Fruit fly (Drosophila melanogaster) whole organism, prepupa: ENCODE measurements around the gene Patr-1.

Experiments used
- CG11294 ChIP-seq: fragments of 200-800 bp; sonication (Bioruptor generic); IDR thresholded peaks from 2 replicates; pipeline ENCODE4 v1.3.6; 2022; ENCODE audit warnings: missing biosample characterization, missing genetic modification characterization
- CG11902 ChIP-seq: fragments of 200-800 bp; sonication (Bioruptor generic); optimal IDR thresholded peaks from 3 replicates; lab custom pipeline; 2016; ENCODE audit warnings: missing biosample characterization, missing genetic modification characterization
- CG16779 ChIP-seq: fragments of 200-800 bp; sonication (Bioruptor generic); optimal IDR thresholded peaks from 3 replicates; lab custom pipeline; 2017; ENCODE audit warnings: missing biosample characterization, mild to moderate bottlenecking, missing genetic modification characterization
- CG3032 ChIP-seq: fragments of 200-800 bp; optimal IDR thresholded peaks from 2 replicates; lab custom pipeline; 2019; ENCODE audit warnings: missing biosample characterization, mild to moderate bottlenecking, missing genetic modification characterization, moderate library complexity
- CG31627 ChIP-seq: fragments of 200-800 bp; sonication (Bioruptor generic); optimal IDR thresholded peaks from 3 replicates; lab custom pipeline; 2016; ENCODE audit warnings: missing biosample characterization, missing genetic modification characterization
- CG34406 ChIP-seq: fragments of 200-800 bp; sonication (Bioruptor generic); optimal IDR thresholded peaks from 3 replicates; lab custom pipeline; 2016; ENCODE audit warnings: missing biosample characterization, missing genetic modification characterization
- CG4318 ChIP-seq: fragments of 200-800 bp; sonication (Bioruptor generic); optimal IDR thresholded peaks from 3 replicates; lab custom pipeline; 2017; ENCODE audit warnings: missing biosample characterization, mild to moderate bottlenecking, missing genetic modification characterization
- CG6854 ChIP-seq: fragments of 200-800 bp; sonication (Bioruptor generic); optimal IDR thresholded peaks from 2 replicates; lab custom pipeline; 2017; ENCODE audit warnings: missing biosample characterization, mild to moderate bottlenecking, missing genetic modification characterization
- CG7368 ChIP-seq: fragments of 200-800 bp; sonication (Bioruptor generic); optimal IDR thresholded peaks from 3 replicates; lab custom pipeline; 2016; ENCODE audit warnings: missing biosample characterization, missing genetic modification characterization
- CG8119 ChIP-seq: fragments of 200-800 bp; sonication (Bioruptor generic); IDR thresholded peaks from 3 replicates; pipeline ENCODE4 v1.3.6; 2022; ENCODE audit warnings: missing biosample characterization, missing genetic modification characterization
- CG8319 ChIP-seq: fragments of 200-800 bp; sonication (Bioruptor generic); optimal IDR thresholded peaks from 3 replicates; lab custom pipeline; 2016; ENCODE audit warnings: missing biosample characterization, missing genetic modification characterization
- CG9139 ChIP-seq: fragments of 200-800 bp; sonication (Bioruptor generic); optimal IDR thresholded peaks from 3 replicates; lab custom pipeline; 2017; ENCODE audit warnings: missing biosample characterization, mild to moderate bottlenecking, missing genetic modification characterization
- Eip78C ChIP-seq: fragments of 200-800 bp; sonication (Bioruptor generic); peaks from one replicate; lab custom pipeline; 2016; ENCODE audit warnings: missing biosample characterization, missing genetic modification characterization
- Eip93F ChIP-seq: fragments of 200-800 bp; sonication (Bioruptor generic); optimal IDR thresholded peaks from 2 replicates; lab custom pipeline; 2016; ENCODE audit warnings: missing biosample characterization, mild to moderate bottlenecking, missing genetic modification characterization
- Ets96B ChIP-seq: fragments of 200-800 bp; optimal IDR thresholded peaks from 2 replicates; lab custom pipeline; 2019; ENCODE audit warnings: missing biosample characterization, mild to moderate bottlenecking, missing genetic modification characterization, moderate library complexity
- Hr38 ChIP-seq: sonication (Bioruptor generic); optimal IDR thresholded peaks from 2 replicates; lab custom pipeline; 2016; ENCODE audit warnings: missing biosample characterization, missing genetic modification characterization
- Hr39 ChIP-seq: fragments of 200-800 bp; sonication (Bioruptor generic); optimal IDR thresholded peaks from 2 replicates; lab custom pipeline; 2016; ENCODE audit warnings: missing biosample characterization, missing genetic modification characterization
- Lpt ChIP-seq: fragments of 200-800 bp; sonication (Bioruptor generic); optimal IDR thresholded peaks from 3 replicates; lab custom pipeline; 2016; ENCODE audit warnings: missing biosample characterization, missing genetic modification characterization
- Met ChIP-seq: fragments of 200-800 bp; sonication (Bioruptor generic); optimal IDR thresholded peaks from 3 replicates; lab custom pipeline; 2016; ENCODE audit warnings: missing biosample characterization, missing genetic modification characterization
- OdsH ChIP-seq: fragments of 200-800 bp; sonication (Bioruptor generic); optimal IDR thresholded peaks from 3 replicates; lab custom pipeline; 2016; ENCODE audit warnings: missing biosample characterization, missing genetic modification characterization
- Sox102F ChIP-seq: fragments of 200-800 bp; sonication (Bioruptor generic); optimal IDR thresholded peaks from 2 replicates; lab custom pipeline; 2016; ENCODE audit warnings: missing biosample characterization, mild to moderate bottlenecking, missing genetic modification characterization
- Sox14 ChIP-seq: fragments of 200-800 bp; sonication (Bioruptor generic); optimal IDR thresholded peaks from 3 replicates; lab custom pipeline; 2016; ENCODE audit warnings: missing biosample characterization, missing genetic modification characterization
- acj6 ChIP-seq: fragments of 200-800 bp; sonication (Bioruptor generic); optimal IDR thresholded peaks from 3 replicates; lab custom pipeline; 2016; ENCODE audit warnings: missing biosample characterization, missing genetic modification characterization
- cyc ChIP-seq: fragments of 200-800 bp; sonication (Bioruptor generic); optimal IDR thresholded peaks from 3 replicates; lab custom pipeline; 2016; ENCODE audit warnings: missing biosample characterization, missing genetic modification characterization
- dsx ChIP-seq: fragments of 200-800 bp; optimal IDR thresholded peaks from 3 replicates; lab custom pipeline; 2019; ENCODE audit warnings: missing biosample characterization, mild to moderate bottlenecking, missing genetic modification characterization, moderate library complexity; ENCODE audit not compliant: poor library complexity, severe bottlenecking
- eg ChIP-seq: fragments of 200-800 bp; sonication (Bioruptor generic); IDR thresholded peaks from 3 replicates; pipeline ENCODE4 v1.3.6; 2022; ENCODE audit warnings: missing biosample characterization, missing genetic modification characterization
- esn ChIP-seq: fragments of 200-800 bp; sonication (Bioruptor generic); optimal IDR thresholded peaks from 2 replicates; lab custom pipeline; 2016; ENCODE audit warnings: missing biosample characterization, mild to moderate bottlenecking, missing genetic modification characterization, moderate library complexity
- fd85E ChIP-seq: fragments of 200-800 bp; sonication (Bioruptor generic); optimal IDR thresholded peaks from 3 replicates; lab custom pipeline; 2016; ENCODE audit warnings: missing biosample characterization, missing genetic modification characterization
- fkh ChIP-seq: fragments of 200-800 bp; sonication (Bioruptor generic); optimal IDR thresholded peaks from 3 replicates; lab custom pipeline; 2017; ENCODE audit warnings: missing biosample characterization, mild to moderate bottlenecking, missing genetic modification characterization, moderate library complexity
- lz ChIP-seq: fragments of 200-800 bp; sonication (Bioruptor generic); optimal IDR thresholded peaks from 3 replicates; lab custom pipeline; 2016; ENCODE audit warnings: missing biosample characterization, missing genetic modification characterization
- net ChIP-seq: fragments of 200-800 bp; sonication (Bioruptor generic); optimal IDR thresholded peaks from 3 replicates; lab custom pipeline; 2016; ENCODE audit warnings: missing biosample characterization, missing genetic modification characterization
- spab ChIP-seq: fragments of 200-800 bp; sonication (Bioruptor generic); optimal IDR thresholded peaks from 2 replicates; lab custom pipeline; 2017; ENCODE audit warnings: missing biosample characterization, mild to moderate bottlenecking, missing genetic modification characterization, missing genetic modification reagents
- svp ChIP-seq: fragments of 200-800 bp; sonication (Bioruptor generic); peaks from one replicate; lab custom pipeline; 2016; ENCODE audit warnings: missing biosample characterization, missing genetic modification characterization

The Patr-1 gene

DNA sequence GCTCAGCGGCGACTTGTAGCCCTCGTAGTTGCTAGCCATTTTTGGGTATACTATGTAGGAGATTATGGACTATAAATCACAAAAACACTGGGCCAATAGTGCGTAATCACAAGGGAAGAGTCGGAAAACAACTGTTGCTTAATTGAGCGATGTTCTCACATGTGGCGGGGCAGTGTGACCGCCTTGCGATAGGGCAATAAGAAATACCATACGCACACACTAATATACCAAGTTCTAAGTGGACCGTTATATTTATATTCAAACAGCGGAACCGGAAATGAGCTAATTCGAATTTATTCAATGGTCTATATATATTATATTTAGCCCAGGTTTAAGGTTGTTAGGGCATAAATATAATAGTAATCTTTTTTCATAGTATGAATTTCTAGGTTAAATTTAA lies 22.4 kb upstream of the Patr-1 start, which contains the start of gene Adsl (continued):
- TF ChIP-seq Lpt (no peak), eg (peak; percentile 31; the same call in 1 of the 3 replicates), CG16779 (tag; lab: Kevin White, UChicago) (peak; percentile 23), Ets96B (tag; lab: Kevin White, UChicago) (no peak), Eip93F (GFP tag; lab: Kevin White, UChicago) (no peak), net (GFP tag; lab: Kevin White, UChicago) (peak; percentile 65), Eip78C (peak; percentile 90), CG34406 (GFP tag; lab: Kevin White, UChicago) (peak; percentile 62), spab (GFP tag; lab: Kevin White, UChicago) (peak; percentile 27), OdsH (peak; percentile 24), fkh (GFP tag; lab: Kevin White, UChicago) (no peak), CG3032 (tag; lab: Kevin White, UChicago) (no peak), svp (GFP tag; lab: Kevin White, UChicago) (peak; percentile 73), cyc (GFP tag; lab: Kevin White, UChicago) (peak; percentile 16), CG9139 (GFP tag; lab: Kevin White, UChicago) (peak; percentile 34), dsx (GFP tag; lab: Kevin White, UChicago) (peak; percentile 43), esn (GFP tag; lab: Kevin White, UChicago) (no peak), Hr39 (GFP tag; lab: Kevin White, UChicago) (no peak), CG31627 (GFP tag; lab: Kevin White, UChicago) (peak; percentile 18), lz (peak; percentile 60), fd85E (GFP tag; lab: Kevin White, UChicago) (peak; percentile 44)

DNA sequence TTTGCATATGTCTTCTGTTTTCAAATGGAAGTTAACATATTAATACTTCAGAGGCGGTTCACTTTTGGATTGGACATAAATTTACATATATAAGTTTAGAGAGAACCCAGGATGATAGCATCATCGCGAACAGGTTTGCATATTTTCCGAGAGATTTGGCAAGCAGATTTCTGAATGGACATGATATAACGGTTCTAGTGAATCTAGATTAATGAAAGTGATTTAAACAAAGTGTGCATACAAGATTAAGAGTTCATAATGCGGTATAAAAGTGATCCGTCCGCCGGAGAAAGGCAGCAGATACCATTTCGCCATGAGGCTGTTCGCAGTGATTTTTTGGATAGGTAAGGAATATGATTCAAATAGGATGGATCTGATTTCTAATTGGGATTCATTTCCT lies 15.0 kb upstream of the Patr-1 start, which contains the start of gene CG5225:
Gene CG5225, plus strand, starts transcription at position 301 of the 400 bp plus-strand sequence.
- TF ChIP-seq CG8119 (GFP tag; lab: Robert Waterston, UW) = no peak
- TF ChIP-seq Met (GFP tag; lab: Kevin White, UChicago) = no peak
- no peak for TF ChIP-seq acj6
- TF ChIP-seq Hr38 = no peak

DNA sequence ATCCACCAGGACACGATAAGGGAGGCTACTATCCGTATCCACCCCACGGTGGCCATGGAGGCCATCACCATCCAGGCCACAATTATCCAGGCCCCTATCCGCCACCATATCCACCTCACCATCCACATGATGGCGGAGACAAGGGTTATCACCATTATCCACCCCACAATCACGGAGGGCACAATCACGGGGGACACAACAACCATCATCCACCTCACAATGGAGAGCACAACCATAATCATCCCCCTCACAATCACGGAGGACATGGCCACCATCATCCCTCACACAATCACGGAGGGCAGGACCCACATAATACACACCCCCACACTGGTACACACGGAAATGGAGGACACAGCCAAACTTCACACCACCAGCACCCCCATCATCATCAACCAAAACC lies 13.6 kb upstream of the Patr-1 start:
- peak; percentile 12 for TF ChIP-seq CG7368 (GFP tag; lab: Kevin White, UChicago)
- no peak for TF ChIP-seq Sox14 (GFP tag; lab: Kevin White, UChicago)

- TF ChIP-seq CG8319 (GFP tag; lab: Kevin White, UChicago) (no peak), CG4318 (GFP tag; lab: Kevin White, UChicago) (no peak), OdsH (no peak), CG11294 (GFP tag; lab: Robert Waterston, UW) (no peak), Sox102F (no peak), CG11902 (no peak), cyc (GFP tag; lab: Kevin White, UChicago) (no peak)
Observed at dm6 chr3R:17031502-17031901, 11.9 kb upstream of the Patr-1 start, which contains the start of gene CG31268. CG31268 (plus strand) TSS chr3R:17031802.

- no peak for TF ChIP-seq CG8319 (GFP tag; lab: Kevin White, UChicago)
- no peak for TF ChIP-seq Ets96B (tag; lab: Kevin White, UChicago)
- no peak for TF ChIP-seq CG6854
- TF ChIP-seq CG7368 (GFP tag; lab: Kevin White, UChicago) = no peak
- no peak for TF ChIP-seq Met (GFP tag; lab: Kevin White, UChicago)
- no peak for TF ChIP-seq Lpt
- no peak for TF ChIP-seq CG11294 (GFP tag; lab: Robert Waterston, UW)
Observed at dm6 chr3R:17035945-17036344, 7.4 kb upstream of the Patr-1 start, which contains the start of gene CG4009. CG4009 (minus strand) TSS chr3R:17036045.
